Worm (Caenorhabditis elegans) whole organism, young adult: ENCODE measurements around the gene ndub-3.

Experiments
- B0035.1 ChIP-seq: sonication (generic microtip); optimal IDR thresholded peaks from 2 replicates; lab custom pipeline; 2016; ENCODE audit warnings: missing genetic modification characterization, mild to moderate bottlenecking, missing compliant biosample characterization, missing genotype, missing genetic modification reagents
- B0261.1 ChIP-seq: sonication (generic microtip); optimal IDR thresholded peaks from 2 replicates; lab custom pipeline; 2016; ENCODE audit warnings: mild to moderate bottlenecking, missing genetic modification characterization, moderate library complexity, missing compliant biosample characterization
- B0336.3 ChIP-seq: fragments of 200-800 bp; sonication (Bioruptor generic); IDR thresholded peaks from 2 replicates; pipeline ENCODE4 v1.3.6; 2022; ENCODE audit warnings: missing genetic modification characterization, missing compliant biosample characterization
- C17E4.6 ChIP-seq: fragments of 200-800 bp; sonication (Bioruptor generic); IDR thresholded peaks from 2 replicates; pipeline ENCODE4 v1.3.6; 2022; ENCODE audit warnings: missing genetic modification reagents, missing genetic modification characterization, missing compliant biosample characterization
- D2030.7 ChIP-seq: fragments of 200-800 bp; sonication (Bioruptor generic); IDR thresholded peaks from 2 replicates; pipeline ENCODE4 v1.3.6; 2022; ENCODE audit warnings: missing genetic modification reagents, missing genetic modification characterization, missing compliant biosample characterization
- F22D6.2 ChIP-seq: sonication (generic microtip); optimal IDR thresholded peaks from 2 replicates; lab custom pipeline; 2016; ENCODE audit warnings: mild to moderate bottlenecking, missing genetic modification characterization, missing compliant biosample characterization
- F23B12.7 ChIP-seq: sonication (generic microtip); optimal IDR thresholded peaks from 2 replicates; lab custom pipeline; 2017; ENCODE audit warnings: missing genetic modification characterization, mild to moderate bottlenecking, missing compliant biosample characterization, antibody characterized with exemption, moderate library complexity; ENCODE audit not compliant: insufficient read depth
- F33H1.4 ChIP-seq: fragments of 200-800 bp; sonication (Bioruptor generic); IDR thresholded peaks from 2 replicates; pipeline ENCODE4 v1.3.6; 2022; ENCODE audit warnings: missing genetic modification reagents, missing genetic modification characterization, missing compliant biosample characterization
- F57A8.1 ChIP-seq: fragments of 200-800 bp; sonication (Bioruptor generic); optimal IDR thresholded peaks from 2 replicates; lab custom pipeline; 2018; ENCODE audit warnings: mild to moderate bottlenecking, missing genetic modification characterization, moderate library complexity, missing compliant biosample characterization
- F57C9.4 ChIP-seq: sonication (generic microtip); optimal IDR thresholded peaks from 2 replicates; lab custom pipeline; 2017; ENCODE audit warnings: mild to moderate bottlenecking, missing genetic modification characterization, missing compliant biosample characterization
- K11D2.4 ChIP-seq: fragments of 200-800 bp; sonication (Bioruptor generic); IDR thresholded peaks from 2 replicates; pipeline ENCODE4 v1.3.6; 2022; ENCODE audit warnings: missing genetic modification reagents, missing genetic modification characterization, missing compliant biosample characterization
- K12H6.12 ChIP-seq: fragments of 200-800 bp; sonication (Bioruptor generic); optimal IDR thresholded peaks from 2 replicates; lab custom pipeline; 2018; ENCODE audit warnings: mild to moderate bottlenecking, missing genetic modification characterization, missing compliant biosample characterization
- T07F8.4 ChIP-seq: sonication (generic microtip); optimal IDR thresholded peaks from 2 replicates; lab custom pipeline; 2016; ENCODE audit warnings: mild to moderate bottlenecking, missing genetic modification characterization, moderate library complexity, missing compliant biosample characterization
- Y79H2A.3 ChIP-seq: fragments of 200-800 bp; sonication (Bioruptor generic); conservative IDR thresholded peaks from 2 replicates; pipeline ENCODE4 v1.3.6; 2022; ENCODE audit warnings: missing genetic modification reagents, missing genetic modification characterization, missing compliant biosample characterization
- Y95B8A.8 ChIP-seq: fragments of 200-800 bp; sonication (Bioruptor generic); IDR thresholded peaks from 2 replicates; pipeline ENCODE4 v1.3.6; 2022; ENCODE audit warnings: missing genetic modification reagents, missing genetic modification characterization, missing compliant biosample characterization
- atf-7 ChIP-seq: sonication (generic microtip); optimal IDR thresholded peaks from 2 replicates; lab custom pipeline; 2017; ENCODE audit warnings: mild to moderate bottlenecking, missing genetic modification characterization, missing compliant biosample characterization
- attf-6 ChIP-seq: fragments of 200-800 bp; sonication (Bioruptor generic); IDR thresholded peaks from 2 replicates; pipeline ENCODE4 v1.3.6; 2022; ENCODE audit warnings: missing genetic modification reagents, missing genetic modification characterization, missing compliant biosample characterization
- ccch-3 ChIP-seq: fragments of 200-800 bp; sonication (Bioruptor generic); optimal IDR thresholded peaks from 2 replicates; lab custom pipeline; 2018; ENCODE audit warnings: mild to moderate bottlenecking, missing genetic modification characterization, missing compliant biosample characterization
- cebp-1 ChIP-seq, 2 experiments: fragments of 200-800 bp in 1 of 2; sonication (Bioruptor generic) in 1 of 2; sonication (generic microtip) in 1 of 2; IDR thresholded peaks in 1 of 2; optimal IDR thresholded peaks in 1 of 2; 2 replicates each; pipeline versions ENCODE4 v1.3.6 to Lab custom; 2017 to 2022; ENCODE audit warnings: missing compliant biosample characterization in 2 of 2, missing genetic modification characterization in 2 of 2, mild to moderate bottlenecking in 1 of 2, missing genetic modification reagents in 1 of 2, moderate library complexity in 1 of 2
- dox-1 ChIP-seq: fragments of 200-800 bp; sonication (Bioruptor generic); IDR thresholded peaks from 2 replicates; pipeline ENCODE4 v1.3.6; 2022; ENCODE audit warnings: missing genetic modification reagents, missing genetic modification characterization, missing compliant biosample characterization
- dpl-1 ChIP-seq: fragments of 150-350 bp; optimal IDR thresholded peaks from 2 replicates; lab custom pipeline; 2014; ENCODE audit warnings: missing biosample characterization, missing genetic modification reagents, missing genetic modification characterization
- efl-1 ChIP-seq: fragments of 150-350 bp; optimal IDR thresholded peaks from 2 replicates; lab custom pipeline; 2014; ENCODE audit warnings: missing biosample characterization, missing genetic modification reagents, missing genetic modification characterization
- hlh-26 ChIP-seq: fragments of 200-800 bp; sonication (Bioruptor generic); conservative IDR thresholded peaks from 2 replicates; pipeline ENCODE4 v1.3.6; 2022; ENCODE audit warnings: missing genetic modification reagents, missing genetic modification characterization, missing compliant biosample characterization
- hmg-1.2 ChIP-seq: fragments of 200-800 bp; sonication (Bioruptor generic); IDR thresholded peaks from 2 replicates; pipeline ENCODE4 v1.3.6; 2022; ENCODE audit warnings: missing genetic modification reagents, missing genetic modification characterization, missing compliant biosample characterization
- hsf-1 ChIP-seq: fragments of 200-800 bp; sonication (Bioruptor generic); IDR thresholded peaks from 2 replicates; pipeline ENCODE4 v1.3.6; 2022; ENCODE audit warnings: missing genetic modification reagents, missing genetic modification characterization, missing compliant biosample characterization
- lag-1 ChIP-seq: fragments of 200-800 bp; sonication (Bioruptor generic); IDR thresholded peaks from 2 replicates; pipeline ENCODE4 v1.3.6; 2022; ENCODE audit warnings: missing genetic modification reagents, missing genetic modification characterization, missing compliant biosample characterization
- let-526 ChIP-seq: fragments of 200-800 bp; sonication (Bioruptor generic); IDR thresholded peaks from 2 replicates; pipeline ENCODE4 v1.3.6; 2022; ENCODE audit warnings: missing genetic modification reagents, missing genetic modification characterization, missing compliant biosample characterization
- lin-26 ChIP-seq: fragments of 200-800 bp; sonication (Bioruptor generic); IDR thresholded peaks from 2 replicates; pipeline ENCODE4 v1.3.6; 2022; ENCODE audit warnings: missing genetic modification reagents, missing genetic modification characterization, missing compliant biosample characterization
- lin-40 ChIP-seq: sonication (generic microtip); optimal IDR thresholded peaks from 2 replicates; lab custom pipeline; 2016; ENCODE audit warnings: missing genetic modification characterization, mild to moderate bottlenecking, missing compliant biosample characterization, missing genotype, missing genetic modification reagents
- lin-54 ChIP-seq: fragments of 200-800 bp; sonication (Bioruptor generic); optimal IDR thresholded peaks from 2 replicates; lab custom pipeline; 2018; ENCODE audit warnings: mild to moderate bottlenecking, missing genetic modification characterization, missing compliant biosample characterization
- madf-3 ChIP-seq: fragments of 200-800 bp; sonication (Bioruptor generic); IDR thresholded peaks from 2 replicates; pipeline ENCODE4 v1.3.6; 2022; ENCODE audit warnings: missing genetic modification reagents, missing genetic modification characterization, missing compliant biosample characterization
- madf-6 ChIP-seq: fragments of 200-800 bp; sonication (Bioruptor generic); IDR thresholded peaks from 2 replicates; pipeline ENCODE4 v1.3.6; 2022; ENCODE audit warnings: missing genetic modification reagents, missing genetic modification characterization, missing compliant biosample characterization
- mxl-1 ChIP-seq: sonication (generic microtip); optimal IDR thresholded peaks from 2 replicates; lab custom pipeline; 2016; ENCODE audit warnings: missing genetic modification characterization, missing compliant biosample characterization
- nhr-179 ChIP-seq: sonication (generic microtip); optimal IDR thresholded peaks from 2 replicates; lab custom pipeline; 2016; ENCODE audit warnings: mild to moderate bottlenecking, missing genetic modification characterization, missing compliant biosample characterization
- pha-4 ChIP-seq: fragments of 150-350 bp; sonication (generic microtip); optimal IDR thresholded peaks from 2 replicates; lab custom pipeline; 2014; ENCODE audit warnings: missing biosample characterization, missing genetic modification reagents, missing genetic modification characterization
- sdz-38 ChIP-seq: sonication (generic microtip); optimal IDR thresholded peaks from 2 replicates; lab custom pipeline; 2016; ENCODE audit warnings: missing genotype, missing genetic modification characterization, missing compliant biosample characterization
- sea-2 ChIP-seq: fragments of 200-800 bp; sonication (Bioruptor generic); IDR thresholded peaks from 2 replicates; pipeline ENCODE4 v1.3.6; 2022; ENCODE audit warnings: missing genetic modification characterization, missing compliant biosample characterization
- snpc-1.3 ChIP-seq: sonication (generic microtip); optimal IDR thresholded peaks from 2 replicates; lab custom pipeline; 2017; ENCODE audit warnings: missing genetic modification characterization, mild to moderate bottlenecking, missing compliant biosample characterization, antibody characterized with exemption, moderate library complexity, missing genotype, missing genetic modification reagents; ENCODE audit not compliant: insufficient read depth
- snpc-3.4 ChIP-seq: sonication (generic microtip); optimal IDR thresholded peaks from 2 replicates; lab custom pipeline; 2017; ENCODE audit warnings: missing genetic modification characterization, mild to moderate bottlenecking, missing compliant biosample characterization, antibody characterized with exemption, moderate library complexity, missing genotype, missing genetic modification reagents
- sptf-2 ChIP-seq: fragments of 200-800 bp; sonication (Bioruptor generic); optimal IDR thresholded peaks from 2 replicates; lab custom pipeline; 2018; ENCODE audit warnings: mild to moderate bottlenecking, missing genetic modification characterization, missing compliant biosample characterization
- tbx-9 ChIP-seq: sonication (generic microtip); optimal IDR thresholded peaks from 2 replicates; lab custom pipeline; 2016; ENCODE audit warnings: borderline replicate concordance, missing genetic modification characterization, inconsistent platforms, missing compliant biosample characterization
- unc-130 ChIP-seq: sonication (generic microtip); optimal IDR thresholded peaks from 2 replicates; lab custom pipeline; 2016; ENCODE audit warnings: missing genetic modification reagents, missing genetic modification characterization, missing compliant biosample characterization
- zfh-2 ChIP-seq: fragments of 200-800 bp; sonication (Bioruptor generic); conservative IDR thresholded peaks from 2 replicates; pipeline ENCODE4 v1.3.6; 2022; ENCODE audit warnings: missing genetic modification reagents, missing genetic modification characterization, missing compliant biosample characterization
- zim-3 ChIP-seq: sonication (generic microtip); optimal IDR thresholded peaks from 2 replicates; lab custom pipeline; 2017; ENCODE audit warnings: mild to moderate bottlenecking, missing genetic modification characterization, moderate library complexity, missing compliant biosample characterization
- ztf-18 ChIP-seq: sonication (generic microtip); optimal IDR thresholded peaks from 2 replicates; lab custom pipeline; 2016; ENCODE audit warnings: missing genotype, mild to moderate bottlenecking, missing genetic modification characterization, missing compliant biosample characterization
- ztf-25 ChIP-seq: fragments of 200-800 bp; sonication (Bioruptor generic); IDR thresholded peaks from 2 replicates; pipeline ENCODE4 v1.3.6; 2022; ENCODE audit warnings: missing genetic modification reagents, missing genetic modification characterization, missing compliant biosample characterization
- ztf-3 ChIP-seq: fragments of 200-800 bp; sonication (Bioruptor generic); optimal IDR thresholded peaks from 2 replicates; lab custom pipeline; 2018; ENCODE audit warnings: mild to moderate bottlenecking, missing genetic modification characterization, missing compliant biosample characterization

ndub-3 gene

ce11 chrII:8931405-8932149, 33.1 kb downstream of the ndub-3 start (continued):
- no peak for TF ChIP-seq sea-2 (GFP tag; lab: Robert Waterston, UW)
- no peak for TF ChIP-seq atf-7 (tag; lab: Kevin White, UChicago)
- no peak for TF ChIP-seq hlh-26
- no peak for TF ChIP-seq efl-1 (GFP tag; lab: Kevin White, UChicago)
- no peak for TF ChIP-seq F57A8.1
- no peak for TF ChIP-seq D2030.7
- peak; percentile 19 for TF ChIP-seq ztf-18 (tag; lab: Kevin White, UChicago)
- no peak for TF ChIP-seq lin-40 (tag; lab: Kevin White, UChicago)
- no peak for TF ChIP-seq zim-3 (tag; lab: Kevin White, UChicago)
- TF ChIP-seq sptf-2 (GFP tag; lab: Kevin White, UChicago) = no peak
- no peak for TF ChIP-seq T07F8.4 (tag; lab: Kevin White, UChicago)
- no peak for TF ChIP-seq mxl-1
- TF ChIP-seq C17E4.6 (GFP tag; lab: Robert Waterston, UW) = no peak
- TF ChIP-seq tbx-9 (tag; lab: Kevin White, UChicago) = no peak
- TF ChIP-seq B0035.1 (tag; lab: Kevin White, UChicago) = no peak
- peak; percentile 51; the same call in 1 of the 2 replicates for TF ChIP-seq zfh-2 (GFP tag; lab: Robert Waterston, UW)
- TF ChIP-seq lin-54 (GFP tag; lab: Kevin White, UChicago) = no peak
- TF ChIP-seq B0336.3 = no peak
- TF ChIP-seq ccch-3 (GFP tag; lab: Kevin White, UChicago) = no peak
- no peak for TF ChIP-seq K12H6.12 (tag; lab: Kevin White, UChicago)
- TF ChIP-seq ztf-25 (GFP tag; lab: Robert Waterston, UW) = no peak
- TF ChIP-seq cebp-1 (GFP tag; IDR thresholded peaks at IDR 0.05; lab: Robert Waterston, UW) = no peak
- peak; percentile 41 for TF ChIP-seq cebp-1 (tag; optimal IDR thresholded peaks at IDR 0.05; lab: Kevin White, UChicago)
- no peak for TF ChIP-seq lin-26 (GFP tag; lab: Robert Waterston, UW)
- TF ChIP-seq Y79H2A.3 (GFP tag; lab: Robert Waterston, UW) = no peak
- no peak for TF ChIP-seq B0261.1
- no peak for TF ChIP-seq lag-1
- TF ChIP-seq madf-3 (GFP tag; lab: Robert Waterston, UW) = no peak
- no peak for TF ChIP-seq sdz-38 (tag; lab: Kevin White, UChicago)
- TF ChIP-seq F57C9.4 = no peak
- no peak for TF ChIP-seq snpc-1.3 (tag; lab: Kevin White, UChicago)
- TF ChIP-seq let-526 (GFP tag; lab: Robert Waterston, UW) = no peak
- no peak for TF ChIP-seq F23B12.7 (tag; lab: Kevin White, UChicago)
- TF ChIP-seq pha-4 = no peak
- TF ChIP-seq F22D6.2 (tag; lab: Kevin White, UChicago) = no peak

ce11 chrII:8930763-8931162, 33.9 kb downstream of the ndub-3 start, which contains the start of gene enol-1:
enol-1 (plus strand) TSS chrII:8930997.
- TF ChIP-seq D2030.7 (peak; percentile 65; the same call in 1 of the 2 replicates), madf-6 (GFP tag; lab: Robert Waterston, UW) (peak; percentile 90), unc-130 (GFP tag; lab: Kevin White, UChicago) (peak; percentile 45), snpc-3.4 (peak; percentile 59), hmg-1.2 (no peak), Y95B8A.8 (GFP tag; lab: Robert Waterston, UW) (peak; percentile 80; the same call in 1 of the 2 replicates), hsf-1 (GFP tag; lab: Robert Waterston, UW) (peak; percentile 63), attf-6 (GFP tag; lab: Robert Waterston, UW) (0 out of 2 replicates have a peak, but pooled peaks have one; percentile 30), sptf-2 (GFP tag; lab: Kevin White, UChicago) (no peak), cebp-1 (GFP tag; IDR thresholded peaks at IDR 0.05; lab: Robert Waterston, UW) (no peak), cebp-1 (tag; optimal IDR thresholded peaks at IDR 0.05; lab: Kevin White, UChicago) (peak; percentile 12), efl-1 (GFP tag; lab: Kevin White, UChicago) (peak; percentile 77), K11D2.4 (GFP tag; lab: Robert Waterston, UW) (0 out of 2 replicates have a peak, but pooled peaks have one; percentile 14), F33H1.4 (GFP tag; lab: Robert Waterston, UW) (peak; percentile 50), dox-1 (GFP tag; lab: Robert Waterston, UW) (no peak), ztf-3 (no peak), dpl-1 (peak; percentile 33), nhr-179 (tag; lab: Kevin White, UChicago) (no peak), B0035.1 (tag; lab: Kevin White, UChicago) (no peak)
